Worm (Caenorhabditis elegans) whole organism, L3 larva: ENCODE results near the gene C33F10.11.

ENCODE experiments used
- ZK546.5 ChIP-seq: sonication (generic microtip); optimal IDR thresholded peaks from 2 replicates; lab custom pipeline; 2017; ENCODE audit warnings: missing biosample characterization, missing genetic modification characterization
- fos-1 ChIP-seq: fragments of 150-350 bp; optimal IDR thresholded peaks from 2 replicates; lab custom pipeline; 2014; ENCODE audit warnings: missing biosample characterization, missing genetic modification characterization
- jun-1 ChIP-seq: fragments of 150-350 bp; optimal IDR thresholded peaks from 2 replicates; lab custom pipeline; 2014; ENCODE audit warnings: missing biosample characterization, missing genetic modification reagents, missing genetic modification characterization
- mdl-1 ChIP-seq: fragments of 150-350 bp; optimal IDR thresholded peaks from 2 replicates; lab custom pipeline; 2014; ENCODE audit warnings: missing biosample characterization, missing genetic modification characterization
- nhr-237 ChIP-seq: fragments of 150-350 bp; optimal IDR thresholded peaks from 2 replicates; lab custom pipeline; 2014; ENCODE audit warnings: missing biosample characterization, missing genetic modification characterization

- no peak for TF ChIP-seq ZK546.5 (tag; lab: Kevin White, UChicago)
- TF ChIP-seq fos-1 = no peak
- no peak for TF ChIP-seq jun-1 (tag; lab: Kevin White, UChicago)
- no peak for TF ChIP-seq mdl-1 (tag; lab: Kevin White, UChicago)
- TF ChIP-seq nhr-237 (tag; lab: Kevin White, UChicago) = no peak
Measured at ce11 chrII:4884403-4884802, 49.7 kb upstream of the C33F10.11 start.
